Worm (Caenorhabditis elegans): ENCODE measurements around the gene nspc-19.

nspc-19 gene

DNA sequence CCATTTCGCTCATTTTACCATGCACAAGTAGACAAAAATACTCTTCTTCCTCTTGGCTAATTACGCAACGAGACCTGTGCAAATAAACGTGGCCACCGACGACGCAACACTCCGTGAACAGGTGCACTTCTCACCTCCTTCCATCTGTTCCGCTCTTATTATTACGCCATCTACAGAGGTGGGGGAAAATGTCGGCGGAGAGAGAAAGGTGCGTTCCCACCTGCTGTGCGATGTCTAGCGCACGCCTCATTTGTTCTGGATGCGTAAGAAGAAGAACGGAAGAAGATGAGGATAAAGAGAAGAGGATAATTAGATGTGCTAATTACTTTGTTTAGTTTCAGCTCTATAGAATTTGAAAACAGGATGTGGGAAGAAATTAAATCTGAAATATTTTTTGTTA is 42.0 kb upstream of the nspc-19 start:
- TF ChIP-seq elt-3 (tag; optimal IDR thresholded peaks at IDR 0.05), result no peak
- no peak for TF ChIP-seq nhr-76 (tag; optimal IDR thresholded peaks at IDR 0.05)
- TF ChIP-seq nhr-237 (tag; optimal IDR thresholded peaks at IDR 0.05), result no peak
- no peak for TF ChIP-seq mab-5 (tag; optimal IDR thresholded peaks at IDR 0.05)
- TF ChIP-seq sptf-1 (tag; optimal IDR thresholded peaks at IDR 0.05), result no peak
- peak; percentile 92 for TF ChIP-seq nhr-2 (tag; optimal IDR thresholded peaks at IDR 0.05)
- no peak for TF ChIP-seq flh-1 (GFP tag; optimal IDR thresholded peaks at IDR 0.05)
- no peak for TF ChIP-seq nhr-12 (tag; optimal IDR thresholded peaks at IDR 0.05)
- TF ChIP-seq ham-2 (GFP tag; optimal IDR thresholded peaks at IDR 0.05), result no peak
- TF ChIP-seq hlh-1 (tag; optimal IDR thresholded peaks at IDR 0.05), result peak; percentile 82
- no peak for TF ChIP-seq blmp-1 (tag; optimal IDR thresholded peaks at IDR 0.05)
- no peak for TF ChIP-seq lin-13 (tag; optimal IDR thresholded peaks at IDR 0.05)
- no peak for TF ChIP-seq lsy-2 (tag; optimal IDR thresholded peaks at IDR 0.05)
- peak; percentile 26 for TF ChIP-seq ztf-11 (tag; optimal IDR thresholded peaks at IDR 0.05)
- TF ChIP-seq cnd-1 (tag; optimal IDR thresholded peaks at IDR 0.05), result peak; percentile 97
- TF ChIP-seq elt-1 (tag; optimal IDR thresholded peaks at IDR 0.05; ENCODE audit: borderline replicate concordance, insufficient read depth), result no peak
- no peak for TF ChIP-seq unc-39 (tag; optimal IDR thresholded peaks at IDR 0.05)
- no peak for TF ChIP-seq snpc-4 (tag; optimal IDR thresholded peaks at IDR 0.05)
- TF ChIP-seq ceh-39 (tag; optimal IDR thresholded peaks at IDR 0.05), result peak; percentile 58
- TF ChIP-seq unc-120 (tag; optimal IDR thresholded peaks at IDR 0.05; ENCODE audit: poor library complexity, severe bottlenecking), result no peak
- no peak for TF ChIP-seq drap-1 (GFP tag; optimal IDR thresholded peaks at IDR 0.05)
- no peak for TF ChIP-seq pha-4 (tag; optimal IDR thresholded peaks at IDR 0.05)
- no peak for TF ChIP-seq M03D4.4 (tag; optimal IDR thresholded peaks at IDR 0.05)
- TF ChIP-seq bed-3 (GFP tag; optimal IDR thresholded peaks at IDR 0.05), result no peak
- peak; percentile 41 for TF ChIP-seq unc-62 (GFP tag; optimal IDR thresholded peaks at IDR 0.05)
- TF ChIP-seq zip-8 (tag; optimal IDR thresholded peaks at IDR 0.05), result peak; percentile 97
- TF ChIP-seq ceh-43 (GFP tag; optimal IDR thresholded peaks at IDR 0.05), result peak; percentile 80
- TF ChIP-seq tbx-8 (GFP tag; optimal IDR thresholded peaks at IDR 0.05), result no peak
- TF ChIP-seq lin-32 (GFP tag; optimal IDR thresholded peaks at IDR 0.05), result peak; percentile 90
- no peak for TF ChIP-seq sem-2 (GFP tag; optimal IDR thresholded peaks at IDR 0.05)
- TF ChIP-seq ces-1 (GFP tag; optimal IDR thresholded peaks at IDR 0.05), result no peak
- peak; percentile 43 for TF ChIP-seq mep-1 (tag; optimal IDR thresholded peaks at IDR 0.05)
- no peak for TF ChIP-seq nhr-28 (tag; optimal IDR thresholded peaks at IDR 0.05)
- peak; percentile 67 for TF ChIP-seq mls-2 (tag; optimal IDR thresholded peaks at IDR 0.05)
- no peak for TF ChIP-seq ceh-83 (GFP tag; optimal IDR thresholded peaks at IDR 0.05)

ce11 chrX:14487333-14487732 is 41.2 kb upstream of the nspc-19 start:
- peak; percentile 26 for TF ChIP-seq mls-2 (tag; optimal IDR thresholded peaks at IDR 0.05)
- no peak for TF ChIP-seq nhr-2 (tag; optimal IDR thresholded peaks at IDR 0.05)
- no peak for TF ChIP-seq bed-3 (GFP tag; optimal IDR thresholded peaks at IDR 0.05)
- TF ChIP-seq ces-1 (GFP tag; optimal IDR thresholded peaks at IDR 0.05), result peak; percentile 94
- peak; percentile 74 for TF ChIP-seq cnd-1 (tag; optimal IDR thresholded peaks at IDR 0.05)
- TF ChIP-seq blmp-1 (tag; optimal IDR thresholded peaks at IDR 0.05), result no peak
- peak; percentile 40 for TF ChIP-seq elt-1 (tag; optimal IDR thresholded peaks at IDR 0.05; ENCODE audit: borderline replicate concordance, insufficient read depth)
- no peak for TF ChIP-seq mep-1 (tag; optimal IDR thresholded peaks at IDR 0.05)
- TF ChIP-seq pha-4 (tag; optimal IDR thresholded peaks at IDR 0.05), result no peak
- no peak for TF ChIP-seq lin-13 (tag; optimal IDR thresholded peaks at IDR 0.05)
- peak; percentile 13 for TF ChIP-seq mab-5 (tag; optimal IDR thresholded peaks at IDR 0.05)
- TF ChIP-seq ceh-39 (tag; optimal IDR thresholded peaks at IDR 0.05), result no peak
- TF ChIP-seq hlh-1 (tag; optimal IDR thresholded peaks at IDR 0.05), result no peak
- no peak for TF ChIP-seq unc-39 (tag; optimal IDR thresholded peaks at IDR 0.05)
- TF ChIP-seq sem-2 (GFP tag; optimal IDR thresholded peaks at IDR 0.05), result no peak
- TF ChIP-seq drap-1 (GFP tag; optimal IDR thresholded peaks at IDR 0.05), result no peak
- TF ChIP-seq unc-62 (GFP tag; optimal IDR thresholded peaks at IDR 0.05), result peak; percentile 28
- TF ChIP-seq elt-3 (tag; optimal IDR thresholded peaks at IDR 0.05), result no peak
- TF ChIP-seq unc-120 (tag; optimal IDR thresholded peaks at IDR 0.05; ENCODE audit: poor library complexity, severe bottlenecking), result no peak
- no peak for TF ChIP-seq ceh-83 (GFP tag; optimal IDR thresholded peaks at IDR 0.05)
- no peak for TF ChIP-seq lsy-2 (tag; optimal IDR thresholded peaks at IDR 0.05)

- TF ChIP-seq sem-2 (GFP tag; optimal IDR thresholded peaks at IDR 0.05), result no peak
- TF ChIP-seq ztf-11 (tag; optimal IDR thresholded peaks at IDR 0.05), result no peak
- no peak for TF ChIP-seq hlh-1 (tag; optimal IDR thresholded peaks at IDR 0.05)
- no peak for TF ChIP-seq ham-2 (GFP tag; optimal IDR thresholded peaks at IDR 0.05)
- no peak for TF ChIP-seq lin-13 (tag; optimal IDR thresholded peaks at IDR 0.05)
- TF ChIP-seq drap-1 (GFP tag; optimal IDR thresholded peaks at IDR 0.05), result no peak
- TF ChIP-seq ceh-43 (GFP tag; optimal IDR thresholded peaks at IDR 0.05), result no peak
- TF ChIP-seq ces-1 (GFP tag; optimal IDR thresholded peaks at IDR 0.05), result no peak
- TF ChIP-seq unc-62 (GFP tag; optimal IDR thresholded peaks at IDR 0.05), result no peak
- TF ChIP-seq sptf-1 (tag; optimal IDR thresholded peaks at IDR 0.05), result no peak
- TF ChIP-seq nhr-28 (tag; optimal IDR thresholded peaks at IDR 0.05), result no peak
- no peak for TF ChIP-seq mls-2 (tag; optimal IDR thresholded peaks at IDR 0.05)
- TF ChIP-seq pha-4 (tag; optimal IDR thresholded peaks at IDR 0.05), result no peak
- no peak for TF ChIP-seq cnd-1 (tag; optimal IDR thresholded peaks at IDR 0.05)
- no peak for TF ChIP-seq zip-8 (tag; optimal IDR thresholded peaks at IDR 0.05)
- no peak for TF ChIP-seq M03D4.4 (tag; optimal IDR thresholded peaks at IDR 0.05)
- TF ChIP-seq nhr-12 (tag; optimal IDR thresholded peaks at IDR 0.05), result no peak
- TF ChIP-seq ceh-39 (tag; optimal IDR thresholded peaks at IDR 0.05), result no peak
Measured at ce11 chrX:14487832-14488231, 40.7 kb upstream of the nspc-19 start.

Data from whole organism, mixed stage, embryonic.